Fruit fly (Drosophila melanogaster) whole organism, embryonic: ENCODE results near the gene Ns4.

ENCODE experiments used
- CG10147 ChIP-seq: fragments of 200-800 bp; sonication (Bioruptor generic); optimal IDR thresholded peaks from 2 replicates; lab custom pipeline; 2019; ENCODE audit warnings: missing biosample characterization, mild to moderate bottlenecking, missing genetic modification characterization, moderate library complexity
- CG10543 ChIP-seq: fragments of 200-800 bp; sonication (Bioruptor generic); optimal IDR thresholded peaks from 3 replicates; lab custom pipeline; 2017; ENCODE audit warnings: missing biosample characterization, mild to moderate bottlenecking, missing genetic modification characterization, moderate library complexity
- CG11504 ChIP-seq: fragments of 200-800 bp; sonication (Bioruptor generic); optimal IDR thresholded peaks from 3 replicates; lab custom pipeline; 2019; ENCODE audit warnings: missing biosample characterization, mild to moderate bottlenecking, missing genetic modification characterization, moderate library complexity
- CG11560 ChIP-seq: fragments of 200-800 bp; sonication (Bioruptor generic); IDR thresholded peaks from 3 replicates; pipeline ENCODE4 v1.3.6; 2022; ENCODE audit warnings: missing biosample characterization, missing genetic modification characterization
- CG12104 ChIP-seq: fragments of 200-800 bp; sonication (Bioruptor generic); optimal IDR thresholded peaks from 3 replicates; lab custom pipeline; 2016; ENCODE audit warnings: missing biosample characterization, missing genetic modification characterization
- CG12219 ChIP-seq: fragments of 200-800 bp; sonication (Bioruptor generic); optimal IDR thresholded peaks from 3 replicates; lab custom pipeline; 2018; ENCODE audit warnings: missing biosample characterization, mild to moderate bottlenecking, missing genetic modification characterization
- CG12659 ChIP-seq: fragments of 200-800 bp; sonication (Bioruptor generic); optimal IDR thresholded peaks from 3 replicates; lab custom pipeline; 2017; ENCODE audit warnings: mild to moderate bottlenecking, missing biosample characterization, missing genetic modification reagents, missing genetic modification characterization
- CG12769 ChIP-seq: fragments of 200-800 bp; sonication (Bioruptor generic); optimal IDR thresholded peaks from 2 replicates; lab custom pipeline; 2019; ENCODE audit warnings: missing biosample characterization, mild to moderate bottlenecking, missing genetic modification characterization, moderate library complexity
- CG13123 ChIP-seq: fragments of 200-800 bp; sonication (Bioruptor generic); optimal IDR thresholded peaks from 2 replicates; lab custom pipeline; 2016; ENCODE audit warnings: missing biosample characterization, missing genetic modification characterization
- CG1529 ChIP-seq: fragments of 200-800 bp; sonication (Bioruptor generic); optimal IDR thresholded peaks from 3 replicates; lab custom pipeline; 2018; ENCODE audit warnings: missing biosample characterization, missing genetic modification characterization
- CG16779 ChIP-seq: fragments of 200-800 bp; sonication (Bioruptor generic); IDR thresholded peaks from 2 replicates; pipeline ENCODE4 v1.3.6; 2022; ENCODE audit warnings: missing biosample characterization, missing genetic modification characterization
- CG17328 ChIP-seq: fragments of 200-800 bp; sonication (Bioruptor generic); IDR thresholded peaks from 2 replicates; pipeline ENCODE4 v1.3.6; 2022; ENCODE audit warnings: missing biosample characterization, missing genetic modification characterization
- CG17361 ChIP-seq: fragments of 200-800 bp; sonication (Bioruptor generic); IDR thresholded peaks from 3 replicates; pipeline ENCODE4 v1.3.6; 2022; ENCODE audit warnings: missing biosample characterization, missing genetic modification characterization
- CG1832 ChIP-seq: fragments of 200-800 bp; sonication (Bioruptor generic); optimal IDR thresholded peaks from 2 replicates; lab custom pipeline; 2017; ENCODE audit warnings: missing biosample characterization, mild to moderate bottlenecking, missing genetic modification characterization, inconsistent platforms
- CG30403 ChIP-seq: fragments of 200-800 bp; sonication (Bioruptor generic); optimal IDR thresholded peaks from 3 replicates; lab custom pipeline; 2016; ENCODE audit warnings: missing biosample characterization, missing genetic modification characterization
- CG34224 ChIP-seq: fragments of 200-800 bp; sonication (Bioruptor generic); IDR thresholded peaks from 3 replicates; pipeline ENCODE4 v1.3.6; 2022; ENCODE audit warnings: missing biosample characterization, missing genetic modification characterization; ENCODE audit not compliant: partially characterized antibody
- CG7556 ChIP-seq: fragments of 200-800 bp; sonication (Bioruptor generic); optimal IDR thresholded peaks from 2 replicates; lab custom pipeline; 2017; ENCODE audit warnings: missing biosample characterization, mild to moderate bottlenecking, missing genetic modification characterization
- CG9797 ChIP-seq: fragments of 200-800 bp; sonication (Bioruptor generic); optimal IDR thresholded peaks from 3 replicates; lab custom pipeline; 2018; ENCODE audit warnings: missing biosample characterization, mild to moderate bottlenecking, missing genetic modification characterization
- Dll ChIP-seq: fragments of 200-800 bp; sonication (Bioruptor generic); IDR thresholded peaks from 4 replicates; pipeline ENCODE4 v1.3.6; 2022; ENCODE audit warnings: missing biosample characterization, missing genetic modification characterization; ENCODE audit not compliant: partially characterized antibody
- Doc3 ChIP-seq: fragments of 200-800 bp; sonication (Bioruptor generic); IDR thresholded peaks from 3 replicates; pipeline ENCODE4 v1.3.6; 2022; ENCODE audit warnings: missing biosample characterization, missing genetic modification characterization; ENCODE audit not compliant: partially characterized antibody
- Dref ChIP-seq: fragments of 200-800 bp; sonication (Bioruptor generic); IDR thresholded peaks from 2 replicates; pipeline ENCODE4 v1.3.6; 2022; ENCODE audit warnings: missing biosample characterization, missing genetic modification characterization
- E2f1 ChIP-seq: fragments of 200-800 bp; sonication (Bioruptor generic); IDR thresholded peaks from 2 replicates; pipeline ENCODE4 v1.3.6; 2022; ENCODE audit warnings: missing biosample characterization, missing genetic modification characterization
- Hsf ChIP-seq: fragments of 200-800 bp; sonication (Bioruptor generic); optimal IDR thresholded peaks from 3 replicates; lab custom pipeline; 2016; ENCODE audit warnings: missing biosample characterization, missing genetic modification characterization
- Lhr ChIP-seq: fragments of 200-800 bp; sonication (Bioruptor generic); optimal IDR thresholded peaks from 3 replicates; lab custom pipeline; 2017; ENCODE audit warnings: mild to moderate bottlenecking, missing biosample characterization, missing genetic modification reagents, missing genetic modification characterization
- Meics ChIP-seq: fragments of 200-800 bp; sonication (Bioruptor generic); optimal IDR thresholded peaks from 2 replicates; lab custom pipeline; 2017; ENCODE audit warnings: missing biosample characterization, mild to moderate bottlenecking, missing genetic modification characterization
- NFAT ChIP-seq: fragments of 200-800 bp; sonication (Bioruptor generic); IDR thresholded peaks from 2 replicates; pipeline ENCODE4 v1.3.6; 2022; ENCODE audit warnings: missing biosample characterization, missing genetic modification characterization
- Neu2 ChIP-seq: fragments of 200-800 bp; sonication (Bioruptor generic); optimal IDR thresholded peaks from 3 replicates; lab custom pipeline; 2016; ENCODE audit warnings: missing biosample characterization, missing genetic modification characterization, borderline replicate concordance
- Rx ChIP-seq: fragments of 200-800 bp; sonication (Bioruptor generic); IDR thresholded peaks from 2 replicates; pipeline ENCODE4 v1.3.6; 2022; ENCODE audit warnings: missing biosample characterization, missing genetic modification characterization
- Side ChIP-seq: fragments of 200-800 bp; sonication (Bioruptor generic); optimal IDR thresholded peaks from 2 replicates; lab custom pipeline; 2016; ENCODE audit warnings: missing biosample characterization, missing genetic modification characterization
- Ssrp ChIP-seq: fragments of 200-800 bp; sonication (Bioruptor generic); optimal IDR thresholded peaks from 2 replicates; lab custom pipeline; 2018; ENCODE audit warnings: missing biosample characterization, mild to moderate bottlenecking, missing genetic modification characterization, moderate library complexity
- Trl ChIP-seq, 3 experiments: fragments of >200 bp in 2 of 3; fragments of 200-800 bp in 1 of 3; sonication (Bioruptor generic) in 1 of 3; optimal IDR thresholded peaks; 2 replicates in 1 of 3; 3 replicates in 2 of 3; lab custom pipeline; 2016 to 2017; ENCODE audit warnings: missing biosample characterization in 1 of 3, missing genetic modification characterization in 1 of 3
- ato ChIP-seq: fragments of 200-800 bp; sonication (Bioruptor generic); IDR thresholded peaks from 2 replicates; pipeline ENCODE4 v1.3.6; 2022; ENCODE audit warnings: missing biosample characterization, missing genetic modification characterization; ENCODE audit not compliant: partially characterized antibody
- bowl ChIP-seq: fragments of 200-800 bp; sonication (Bioruptor generic); IDR thresholded peaks from 2 replicates; pipeline ENCODE4 v1.3.6; 2022; ENCODE audit warnings: missing biosample characterization, missing genetic modification characterization
- cas ChIP-seq: fragments of 200-800 bp; sonication (Bioruptor generic); IDR thresholded peaks from 2 replicates; pipeline ENCODE4 v1.3.6; 2022; ENCODE audit warnings: missing biosample characterization, missing genetic modification characterization
- danr ChIP-seq: fragments of 200-800 bp; sonication (Bioruptor generic); IDR thresholded peaks from 2 replicates; pipeline ENCODE4 v1.3.6; 2022; ENCODE audit warnings: missing biosample characterization, missing genetic modification characterization
- dmrt99B ChIP-seq: fragments of 200-800 bp; sonication (Bioruptor generic); optimal IDR thresholded peaks from 2 replicates; lab custom pipeline; 2018; ENCODE audit warnings: missing biosample characterization, mild to moderate bottlenecking, missing genetic modification characterization, moderate library complexity
- fd102C ChIP-seq: fragments of 200-800 bp; sonication (Bioruptor generic); optimal IDR thresholded peaks from 2 replicates; lab custom pipeline; 2018; ENCODE audit warnings: missing biosample characterization, mild to moderate bottlenecking, missing genetic modification characterization, moderate library complexity
- gsb-n ChIP-seq: fragments of 200-800 bp; sonication (Bioruptor generic); optimal IDR thresholded peaks from 3 replicates; lab custom pipeline; 2018; ENCODE audit warnings: missing biosample characterization, mild to moderate bottlenecking, missing genetic modification characterization
- ind ChIP-seq: fragments of 200-800 bp; sonication (Bioruptor generic); optimal IDR thresholded peaks from 3 replicates; lab custom pipeline; 2016; ENCODE audit warnings: missing biosample characterization, missing genetic modification characterization
- lab ChIP-seq: fragments of 200-800 bp; sonication (Bioruptor generic); optimal IDR thresholded peaks from 3 replicates; lab custom pipeline; 2017; ENCODE audit warnings: missing biosample characterization, missing genetic modification characterization, mild to moderate bottlenecking, moderate library complexity, missing genetic modification reagents
- luna ChIP-seq: fragments of 200-800 bp; sonication (Bioruptor generic); optimal IDR thresholded peaks from 2 replicates; lab custom pipeline; 2016; ENCODE audit warnings: missing biosample characterization, missing genetic modification characterization
- pan ChIP-seq, 4 experiments: fragments of >200 bp in 3 of 4; fragments of 200-800 bp in 1 of 4; sonication (Bioruptor generic) in 1 of 4; optimal IDR thresholded peaks in 3 of 4; IDR thresholded peaks in 1 of 4; 2 replicates each; pipeline versions ENCODE4 v1.3.6 to Lab custom; 2017 to 2022; ENCODE audit warnings: missing biosample characterization in 2 of 4, missing genetic modification characterization in 2 of 4, mixed read lengths in 1 of 4
- pho ChIP-seq: fragments of 200-800 bp; sonication (Bioruptor generic); optimal IDR thresholded peaks from 2 replicates; lab custom pipeline; 2016; ENCODE audit warnings: missing biosample characterization, missing genetic modification characterization
- pzg ChIP-seq: fragments of 200-800 bp; sonication (Bioruptor generic); optimal IDR thresholded peaks from 3 replicates; lab custom pipeline; 2018; ENCODE audit warnings: missing biosample characterization, mild to moderate bottlenecking, missing genetic modification characterization, moderate library complexity
- sna ChIP-seq: fragments of 200-800 bp; sonication (Bioruptor generic); IDR thresholded peaks from 2 replicates; pipeline ENCODE4 v1.3.6; 2022; ENCODE audit warnings: missing biosample characterization, missing genetic modification characterization; ENCODE audit not compliant: partially characterized antibody
- sqz ChIP-seq: fragments of 200-800 bp; sonication (Bioruptor generic); optimal IDR thresholded peaks from 3 replicates; lab custom pipeline; 2018; ENCODE audit warnings: missing biosample characterization, mild to moderate bottlenecking, missing genetic modification characterization
- sr ChIP-seq: fragments of 200-800 bp; sonication (Bioruptor generic); IDR thresholded peaks from 3 replicates; pipeline ENCODE4 v1.3.6; 2022; ENCODE audit warnings: missing biosample characterization, missing genetic modification characterization
- tgo ChIP-seq: fragments of 200-800 bp; sonication (Bioruptor generic); IDR thresholded peaks from 3 replicates; pipeline ENCODE4 v1.3.6; 2022; ENCODE audit warnings: missing biosample characterization, missing genetic modification characterization
- vnd ChIP-seq: fragments of 200-800 bp; sonication (Bioruptor generic); IDR thresholded peaks from 3 replicates; pipeline ENCODE4 v1.3.6; 2022; ENCODE audit warnings: missing biosample characterization, missing genetic modification characterization; ENCODE audit not compliant: partially characterized antibody
- z ChIP-seq: fragments of 200-800 bp; sonication (Bioruptor generic); IDR thresholded peaks from 3 replicates; pipeline ENCODE4 v1.3.6; 2022; ENCODE audit warnings: missing biosample characterization, missing genetic modification characterization

The Ns4 gene

dm6 chr2L:20734687-20735088, 17.6 kb upstream of the Ns4 start (continued):
- TF ChIP-seq gsb-n (tag; lab: Kevin White, UChicago) = no peak
- no peak for TF ChIP-seq z (GFP tag; lab: Robert Waterston, UW)
- TF ChIP-seq Trl (optimal IDR thresholded peaks at IDR 0.05; lab: Kevin White, UChicago) = no peak
- no peak for TF ChIP-seq Trl (GFP tag; optimal IDR thresholded peaks at IDR 0.05; lab: Kevin White, UChicago)
- TF ChIP-seq CG30403 (GFP tag; lab: Kevin White, UChicago) = no peak
- TF ChIP-seq CG12219 (GFP tag; lab: Kevin White, UChicago) = no peak
- peak; percentile 26 for TF ChIP-seq pzg (GFP tag; lab: Kevin White, UChicago)
- TF ChIP-seq vnd (GFP tag; lab: Robert Waterston, UW) = peak; percentile 65
- no peak for TF ChIP-seq sr (GFP tag; lab: Robert Waterston, UW)
- no peak for TF ChIP-seq lab (GFP tag; lab: Kevin White, UChicago)
- no peak for TF ChIP-seq CG1529
- TF ChIP-seq dmrt99B (tag; lab: Kevin White, UChicago) = no peak
- TF ChIP-seq CG11504 (tag; lab: Kevin White, UChicago) = no peak
- TF ChIP-seq pho (GFP tag; lab: Kevin White, UChicago) = no peak
- TF ChIP-seq CG13123 (GFP tag; lab: Kevin White, UChicago) = no peak
- no peak for TF ChIP-seq CG12659 (GFP tag; lab: Kevin White, UChicago)
- no peak for TF ChIP-seq cas (GFP tag; lab: Robert Waterston, UW)
- TF ChIP-seq Dref = peak; percentile 80
- no peak for TF ChIP-seq CG17328 (GFP tag; lab: Robert Waterston, UW)
- no peak for TF ChIP-seq Rx (GFP tag; lab: Robert Waterston, UW)
- no peak for TF ChIP-seq CG7556 (GFP tag; lab: Kevin White, UChicago)
- no peak for TF ChIP-seq Ssrp (tag; lab: Kevin White, UChicago)
- peak; percentile 79 for TF ChIP-seq Dll (GFP tag; lab: Robert Waterston, UW)
- TF ChIP-seq CG34224 = peak; percentile 55; the same call in 2 of the 3 replicates
- no peak for TF ChIP-seq danr (GFP tag; lab: Robert Waterston, UW)
- no peak for TF ChIP-seq NFAT (GFP tag; lab: Robert Waterston, UW)
- peak; percentile 51; the same call in 2 of the 3 replicates for TF ChIP-seq Doc3 (GFP tag; lab: Robert Waterston, UW)
- TF ChIP-seq tgo (GFP tag; lab: Robert Waterston, UW) = no peak
- no peak for TF ChIP-seq Neu2 (GFP tag; lab: Kevin White, UChicago)
- TF ChIP-seq pan (optimal IDR thresholded peaks at IDR 0.05; lab: Kevin White, UChicago) = no peak
- no peak for TF ChIP-seq pan (GFP tag; optimal IDR thresholded peaks at IDR 0.05 in 1 of 2, IDR thresholded peaks at IDR 0.05 in 1 of 2)
- no peak for TF ChIP-seq CG12769 (tag; lab: Kevin White, UChicago)
- TF ChIP-seq CG16779 (GFP tag; lab: Robert Waterston, UW) = no peak
- TF ChIP-seq CG17361 (GFP tag; lab: Robert Waterston, UW) = no peak
- TF ChIP-seq fd102C (GFP tag; lab: Kevin White, UChicago) = no peak
- 0 out of 2 replicates have a peak, but pooled peaks have one; percentile 38 for TF ChIP-seq sna
- TF ChIP-seq CG12104 (GFP tag; lab: Kevin White, UChicago) = no peak
- no peak for TF ChIP-seq E2f1
- no peak for TF ChIP-seq Side (GFP tag; lab: Kevin White, UChicago)
- TF ChIP-seq CG1832 (GFP tag; lab: Kevin White, UChicago) = no peak
- no peak for TF ChIP-seq sqz (GFP tag; lab: Kevin White, UChicago)
- no peak for TF ChIP-seq ind (GFP tag; lab: Kevin White, UChicago)
- TF ChIP-seq CG9797 (GFP tag; lab: Kevin White, UChicago) = no peak
- TF ChIP-seq Meics (GFP tag; lab: Kevin White, UChicago) = no peak
- TF ChIP-seq luna (GFP tag; lab: Kevin White, UChicago) = no peak
- TF ChIP-seq bowl = no peak
- TF ChIP-seq Lhr (GFP tag; lab: Kevin White, UChicago) = no peak
- TF ChIP-seq ato (GFP tag; lab: Robert Waterston, UW) = 0 out of 2 replicates have a peak, but pooled peaks have one; percentile 47
- no peak for TF ChIP-seq CG10147 (GFP tag; lab: Kevin White, UChicago)
- TF ChIP-seq CG11560 = peak; percentile 97
- no peak for TF ChIP-seq Hsf
- TF ChIP-seq CG10543 = no peak
